Fruit fly (Drosophila melanogaster) whole organism, wandering third instar larva: ENCODE results near the gene CG9733.

ENCODE experiments used
- Abd-B ChIP-seq: fragments of >200 bp; optimal IDR thresholded peaks from 2 replicates; lab custom pipeline; 2017; ENCODE audit warnings: missing biosample characterization, missing genetic modification characterization
- CG32264 ChIP-seq: fragments of 200-800 bp; sonication (Bioruptor generic); optimal IDR thresholded peaks from 2 replicates; lab custom pipeline; 2016; ENCODE audit warnings: missing biosample characterization, missing genetic modification characterization
- CG9705 ChIP-seq: fragments of 200-800 bp; sonication (Bioruptor generic); optimal IDR thresholded peaks from 2 replicates; lab custom pipeline; 2018; ENCODE audit warnings: missing biosample characterization, mild to moderate bottlenecking, missing genetic modification characterization
- CrebA ChIP-seq: fragments of 200-800 bp; sonication (Bioruptor generic); optimal IDR thresholded peaks from 2 replicates; lab custom pipeline; 2016; ENCODE audit warnings: missing biosample characterization, mild to moderate bottlenecking, missing genetic modification characterization, borderline replicate concordance
- Dfd ChIP-seq: fragments of >200 bp; optimal IDR thresholded peaks from 2 replicates; lab custom pipeline; 2017; ENCODE audit warnings: missing biosample characterization, missing genetic modification characterization
- Dif ChIP-seq: fragments of 200-275, 200-300 bp; sonication (Bioruptor generic); optimal IDR thresholded peaks from 2 replicates; lab custom pipeline; 2018; ENCODE audit warnings: missing biosample characterization, missing genetic modification characterization; ENCODE audit not compliant: partially characterized antibody
- GATAd ChIP-seq: sonication (Bioruptor generic); optimal IDR thresholded peaks from 2 replicates; lab custom pipeline; 2016; ENCODE audit warnings: missing biosample characterization, missing genetic modification characterization
- HLH106 ChIP-seq: fragments of 200-800 bp; optimal IDR thresholded peaks from 3 replicates; lab custom pipeline; 2019; ENCODE audit warnings: missing biosample characterization, mild to moderate bottlenecking, missing genetic modification characterization, moderate library complexity
- Hnf4 ChIP-seq: fragments of 200-800 bp; sonication (Bioruptor generic); optimal IDR thresholded peaks from 2 replicates; lab custom pipeline; 2016; ENCODE audit warnings: missing biosample characterization, mild to moderate bottlenecking, missing genetic modification characterization
- Hr78 ChIP-seq: fragments of >200 bp; optimal IDR thresholded peaks from 2 replicates; lab custom pipeline; 2017; ENCODE audit warnings: missing biosample characterization, missing genetic modification characterization
- Hr83 ChIP-seq: fragments of 200-300 bp; sonication (Bioruptor generic); optimal IDR thresholded peaks from 2 replicates; lab custom pipeline; 2016; ENCODE audit warnings: missing biosample characterization, mild to moderate bottlenecking, missing genetic modification characterization, moderate library complexity; ENCODE audit not compliant: poor library complexity, severe bottlenecking
- Jra ChIP-seq: sonication (Bioruptor generic); optimal IDR thresholded peaks from 2 replicates; lab custom pipeline; 2016; ENCODE audit warnings: missing biosample characterization, missing genetic modification characterization
- Mio ChIP-seq: sonication (Bioruptor generic); optimal IDR thresholded peaks from 2 replicates; lab custom pipeline; 2016; ENCODE audit warnings: missing biosample characterization, missing genetic modification characterization
- Myc ChIP-seq: fragments of >200 bp; optimal IDR thresholded peaks from 2 replicates; lab custom pipeline; 2017
- N ChIP-seq: fragments of >200 bp; optimal IDR thresholded peaks from 2 replicates; lab custom pipeline; 2018; ENCODE audit warnings: missing biosample characterization, missing external identifiers, missing genetic modification characterization
- OdsH ChIP-seq: fragments of 200-800 bp; sonication (Bioruptor generic); optimal IDR thresholded peaks from 2 replicates; lab custom pipeline; 2016; ENCODE audit warnings: missing biosample characterization, mild to moderate bottlenecking, missing genetic modification characterization
- Rel ChIP-seq, 2 experiments: fragments of 200-800 bp; sonication (Bioruptor generic) in 1 of 2; optimal IDR thresholded peaks; 2 replicates in 1 of 2; 3 replicates in 1 of 2; lab custom pipeline; 2016 to 2019; ENCODE audit warnings: mild to moderate bottlenecking in 2 of 2, missing biosample characterization in 2 of 2, missing genetic modification characterization in 2 of 2, moderate library complexity in 1 of 2
- Sp1 ChIP-seq: fragments of 200-800 bp; sonication (Bioruptor generic); optimal IDR thresholded peaks from 3 replicates; lab custom pipeline; 2019; ENCODE audit warnings: missing biosample characterization, mild to moderate bottlenecking, missing genetic modification characterization, moderate library complexity
- Vsx2 ChIP-seq: fragments of 200-300, 225-300 bp; sonication (Bioruptor generic); optimal IDR thresholded peaks from 2 replicates; lab custom pipeline; 2018; ENCODE audit warnings: missing biosample characterization, missing genetic modification characterization; ENCODE audit not compliant: partially characterized antibody
- br ChIP-seq: fragments of 200-800 bp; sonication (Bioruptor generic); optimal IDR thresholded peaks from 2 replicates; lab custom pipeline; 2016; ENCODE audit warnings: missing biosample characterization, missing genetic modification characterization
- brk ChIP-seq: fragments of 200-800 bp; sonication (Bioruptor generic); optimal IDR thresholded peaks from 2 replicates; lab custom pipeline; 2016; ENCODE audit warnings: missing biosample characterization, mild to moderate bottlenecking, missing genetic modification characterization
- dl ChIP-seq, 2 experiments: fragments of 175-275, 200-275 bp in 1 of 2; fragments of 200-275 bp in 1 of 2; sonication (Bioruptor generic); optimal IDR thresholded peaks; lab custom pipeline; 2018; ENCODE audit warnings: mild to moderate bottlenecking in 2 of 2, missing biosample characterization in 2 of 2, missing genetic modification characterization in 2 of 2, moderate library complexity in 2 of 2; ENCODE audit not compliant: partially characterized antibody in 2 of 2, insufficient read depth in 1 of 2
- dmrt93B ChIP-seq: fragments of 200-800 bp; sonication (Bioruptor generic); optimal IDR thresholded peaks from 2 replicates; lab custom pipeline; 2018; ENCODE audit warnings: missing biosample characterization, mild to moderate bottlenecking, missing genetic modification characterization
- dsf ChIP-seq: sonication (Bioruptor generic); optimal IDR thresholded peaks from 2 replicates; lab custom pipeline; 2016; ENCODE audit warnings: missing biosample characterization, missing genetic modification characterization, borderline replicate concordance
- ey ChIP-seq: fragments of 200-800 bp; sonication (Bioruptor generic); optimal IDR thresholded peaks from 2 replicates; lab custom pipeline; 2016; ENCODE audit warnings: missing biosample characterization, missing genetic modification characterization
- foxo ChIP-seq, 2 experiments: fragments of 200-800 bp; sonication (Bioruptor generic); optimal IDR thresholded peaks; 2 replicates in 1 of 2; 3 replicates in 1 of 2; lab custom pipeline; 2016 to 2017; ENCODE audit warnings: missing biosample characterization in 2 of 2, missing genetic modification characterization in 2 of 2
- fru ChIP-seq: fragments of 200-800 bp; sonication (Bioruptor generic); optimal IDR thresholded peaks from 3 replicates; lab custom pipeline; 2016; ENCODE audit warnings: missing biosample characterization, mild to moderate bottlenecking, missing genetic modification characterization
- h ChIP-seq: fragments of 200-800 bp; sonication (Bioruptor generic); optimal IDR thresholded peaks from 3 replicates; lab custom pipeline; 2016; ENCODE audit warnings: missing biosample characterization, mild to moderate bottlenecking, missing genetic modification characterization
- jim ChIP-seq: fragments of 175-275, 200-325 bp; sonication (Bioruptor generic); optimal IDR thresholded peaks from 2 replicates; lab custom pipeline; 2016; ENCODE audit warnings: missing biosample characterization, mild to moderate bottlenecking, missing genetic modification characterization
- lola ChIP-seq: fragments of >200 bp; optimal IDR thresholded peaks from 2 replicates; lab custom pipeline; 2017; ENCODE audit warnings: missing biosample characterization, missing genetic modification characterization
- pan ChIP-seq: fragments of >200 bp; optimal IDR thresholded peaks from 2 replicates; lab custom pipeline; 2017
- psq ChIP-seq: fragments of 200-800 bp; sonication (Bioruptor generic); optimal IDR thresholded peaks from 3 replicates; lab custom pipeline; 2017; ENCODE audit warnings: missing biosample characterization, mild to moderate bottlenecking, missing genetic modification characterization, moderate library complexity
- rgr ChIP-seq: fragments of 200-800 bp; sonication (Bioruptor generic); optimal IDR thresholded peaks from 3 replicates; lab custom pipeline; 2016; ENCODE audit warnings: missing biosample characterization, mild to moderate bottlenecking, missing genetic modification characterization
- sage ChIP-seq: fragments of 200-800 bp; sonication (Bioruptor generic); optimal IDR thresholded peaks from 2 replicates; lab custom pipeline; 2016; ENCODE audit warnings: missing biosample characterization, mild to moderate bottlenecking, missing genetic modification characterization
- sv ChIP-seq: fragments of 200-800 bp; sonication (Bioruptor generic); optimal IDR thresholded peaks from 3 replicates; lab custom pipeline; 2016; ENCODE audit warnings: missing biosample characterization, missing genetic modification characterization
- tai ChIP-seq: sonication (Bioruptor generic); optimal IDR thresholded peaks from 2 replicates; lab custom pipeline; 2016; ENCODE audit warnings: missing biosample characterization, missing genetic modification characterization
- usp ChIP-seq: fragments of >200 bp; optimal IDR thresholded peaks from 2 replicates; lab custom pipeline; 2017; ENCODE audit warnings: missing biosample characterization, missing genetic modification characterization
- woc ChIP-seq: sonication (Bioruptor generic); optimal IDR thresholded peaks from 2 replicates; lab custom pipeline; 2016; ENCODE audit warnings: missing biosample characterization, mild to moderate bottlenecking, missing genetic modification characterization

The CG9733 gene

DNA sequence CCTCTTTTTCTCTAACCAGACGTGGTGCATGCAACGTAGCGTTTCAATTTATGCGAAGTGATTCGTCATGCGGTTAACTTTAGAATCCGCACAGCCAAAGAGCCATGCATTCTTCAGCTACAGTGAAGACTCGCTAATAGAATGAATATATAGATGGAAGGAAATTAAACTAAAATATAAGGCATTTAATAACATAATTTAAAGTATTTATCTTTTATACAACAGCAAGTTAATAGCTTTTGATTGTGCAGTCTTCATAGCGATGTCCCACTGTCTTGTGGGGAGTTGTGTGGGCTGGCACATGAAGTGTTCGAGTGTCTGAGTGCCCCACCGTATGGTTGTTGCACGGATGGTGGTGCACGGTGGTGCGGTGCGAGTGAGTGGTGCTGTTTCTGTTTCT, 18.9 kb upstream of the CG9733 start:
- TF ChIP-seq sv (GFP tag; lab: Kevin White, UChicago), result peak; percentile 34
- TF ChIP-seq N, result no peak
- no peak for TF ChIP-seq Hr83 (GFP tag; lab: Kevin White, UChicago)
- TF ChIP-seq lola (GFP tag; lab: Kevin White, UChicago), result no peak
- peak; percentile 92 for TF ChIP-seq HLH106 (tag; lab: Kevin White, UChicago)
- peak; percentile 45 to 91 for TF ChIP-seq foxo (GFP tag; optimal IDR thresholded peaks at IDR 0.05; lab: Kevin White, UChicago)
- no peak for TF ChIP-seq jim (GFP tag; lab: Kevin White, UChicago)
- TF ChIP-seq sage, result peak; percentile 90
- TF ChIP-seq GATAd, result peak; percentile 61
- peak; percentile 80 for TF ChIP-seq woc (GFP tag; lab: Kevin White, UChicago)
- no peak for TF ChIP-seq Vsx2
- peak; percentile 90 for TF ChIP-seq ey
- no peak for TF ChIP-seq pan (lab: Kevin White, UChicago)
- TF ChIP-seq Dfd (GFP tag; lab: Kevin White, UChicago), result no peak
- TF ChIP-seq dsf (GFP tag; lab: Kevin White, UChicago), result peak; percentile 20
- TF ChIP-seq Jra (GFP tag; lab: Kevin White, UChicago), result peak; percentile 76
- TF ChIP-seq usp, result no peak
- TF ChIP-seq CG9705 (GFP tag; lab: Kevin White, UChicago), result peak; percentile 84
- TF ChIP-seq rgr (GFP tag; lab: Kevin White, UChicago), result peak; percentile 92
- TF ChIP-seq Abd-B, result no peak
- peak; percentile 16 for TF ChIP-seq Mio
- peak; percentile 90 for TF ChIP-seq OdsH (GFP tag; lab: Kevin White, UChicago)
- TF ChIP-seq Hr78 (GFP tag; lab: Kevin White, UChicago), result no peak
- no peak for TF ChIP-seq dl (GFP tag; optimal IDR thresholded peaks at IDR 0.05; lab: Kevin White, UChicago; ENCODE audit: insufficient read depth in 1 of 2, partially characterized antibody in 2 of 2)
- peak; percentile 89 for TF ChIP-seq br (GFP tag; lab: Kevin White, UChicago)
- no peak for TF ChIP-seq Dif
- TF ChIP-seq Sp1 (GFP tag; lab: Kevin White, UChicago), result peak; percentile 89
- peak; percentile 82 for TF ChIP-seq CrebA (GFP tag; lab: Kevin White, UChicago)
- peak; percentile 67 for TF ChIP-seq dmrt93B (GFP tag; lab: Kevin White, UChicago)
- peak; percentile 92 for TF ChIP-seq h (GFP tag; lab: Kevin White, UChicago)
- no peak for TF ChIP-seq Rel (GFP tag; optimal IDR thresholded peaks at IDR 0.05; lab: Kevin White, UChicago)
- TF ChIP-seq Rel (tag; optimal IDR thresholded peaks at IDR 0.05; lab: Kevin White, UChicago), result peak; percentile 75
- TF ChIP-seq Myc (lab: Kevin White, UChicago), result no peak
- TF ChIP-seq CG32264 (GFP tag; lab: Kevin White, UChicago), result peak; percentile 76
- peak; percentile 87 for TF ChIP-seq psq (GFP tag; lab: Kevin White, UChicago)
- peak; percentile 91 for TF ChIP-seq brk (GFP tag; lab: Kevin White, UChicago)
- peak; percentile 92 for TF ChIP-seq Hnf4 (GFP tag; lab: Kevin White, UChicago)
- TF ChIP-seq fru (GFP tag; lab: Kevin White, UChicago), result peak; percentile 88
- TF ChIP-seq tai, result peak; percentile 84

DNA sequence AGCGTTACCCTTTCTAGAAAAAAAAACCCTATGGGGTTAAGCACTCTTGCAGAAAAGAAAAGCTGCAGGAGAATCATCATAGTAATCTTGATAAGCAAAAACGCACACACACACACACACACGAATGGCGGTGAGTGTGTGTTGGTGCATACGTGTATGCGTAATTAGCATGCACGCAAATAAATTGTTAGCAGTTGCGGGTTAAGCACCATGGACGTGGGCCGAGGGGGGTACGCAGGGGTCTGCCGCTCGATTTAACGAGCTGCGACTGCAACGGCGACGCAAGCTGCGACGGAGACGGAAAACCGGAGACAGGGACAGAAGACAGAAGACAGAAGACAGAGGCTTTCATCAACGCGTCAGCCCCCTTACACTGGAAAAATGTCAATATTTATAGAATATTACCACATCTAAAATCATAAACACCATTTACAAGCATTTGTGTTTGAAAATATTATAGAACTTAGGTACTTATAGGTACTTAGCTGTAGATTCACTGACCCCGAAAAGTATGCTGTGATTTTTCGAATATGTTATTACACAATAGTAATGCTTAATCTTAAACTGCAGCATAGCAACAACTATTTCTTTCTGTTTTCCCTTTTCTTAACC, 18.3 kb upstream of the CG9733 start:
- no peak for TF ChIP-seq rgr (GFP tag; lab: Kevin White, UChicago)
- TF ChIP-seq Vsx2, result peak; percentile 66
- no peak for TF ChIP-seq sage

dm6 chr3R:30263708-30264107, 17.2 kb upstream of the CG9733 start:
- TF ChIP-seq dl (GFP tag; optimal IDR thresholded peaks at IDR 0.05; lab: Kevin White, UChicago; ENCODE audit: insufficient read depth in 1 of 2, partially characterized antibody in 2 of 2), result no peak
- TF ChIP-seq h (GFP tag; lab: Kevin White, UChicago), result peak; percentile 71
- TF ChIP-seq rgr (GFP tag; lab: Kevin White, UChicago), result peak; percentile 23
- no peak for TF ChIP-seq Hr78 (GFP tag; lab: Kevin White, UChicago)
- no peak for TF ChIP-seq Myc (lab: Kevin White, UChicago)
- no peak for TF ChIP-seq dmrt93B (GFP tag; lab: Kevin White, UChicago)
- peak; percentile 0 for TF ChIP-seq br (GFP tag; lab: Kevin White, UChicago)
- TF ChIP-seq ey, result no peak
- TF ChIP-seq woc (GFP tag; lab: Kevin White, UChicago), result no peak
- no peak for TF ChIP-seq CG32264 (GFP tag; lab: Kevin White, UChicago)
- no peak for TF ChIP-seq Abd-B
- TF ChIP-seq psq (GFP tag; lab: Kevin White, UChicago), result no peak
- no peak for TF ChIP-seq brk (GFP tag; lab: Kevin White, UChicago)
- peak; percentile 40 for TF ChIP-seq fru (GFP tag; lab: Kevin White, UChicago)
- TF ChIP-seq Vsx2, result no peak
- TF ChIP-seq usp, result no peak
- no peak for TF ChIP-seq N
- TF ChIP-seq CrebA (GFP tag; lab: Kevin White, UChicago), result no peak
- peak; percentile 52 for TF ChIP-seq HLH106 (tag; lab: Kevin White, UChicago)
- TF ChIP-seq foxo (GFP tag; optimal IDR thresholded peaks at IDR 0.05; lab: Kevin White, UChicago), result peak in 1 of 2 experiments; percentile 55
- no peak for TF ChIP-seq pan (lab: Kevin White, UChicago)
- TF ChIP-seq lola (GFP tag; lab: Kevin White, UChicago), result no peak
- TF ChIP-seq Dif, result no peak
- peak; percentile 52 for TF ChIP-seq Sp1 (GFP tag; lab: Kevin White, UChicago)
- TF ChIP-seq Mio, result no peak
- TF ChIP-seq CG9705 (GFP tag; lab: Kevin White, UChicago), result no peak
- TF ChIP-seq Hnf4 (GFP tag; lab: Kevin White, UChicago), result peak; percentile 24
- no peak for TF ChIP-seq jim (GFP tag; lab: Kevin White, UChicago)
- no peak for TF ChIP-seq Jra (GFP tag; lab: Kevin White, UChicago)
- no peak for TF ChIP-seq Hr83 (GFP tag; lab: Kevin White, UChicago)
- no peak for TF ChIP-seq Rel (GFP tag; optimal IDR thresholded peaks at IDR 0.05; lab: Kevin White, UChicago)
- TF ChIP-seq Rel (tag; optimal IDR thresholded peaks at IDR 0.05; lab: Kevin White, UChicago), result no peak
- no peak for TF ChIP-seq GATAd
- no peak for TF ChIP-seq dsf (GFP tag; lab: Kevin White, UChicago)
- TF ChIP-seq OdsH (GFP tag; lab: Kevin White, UChicago), result peak; percentile 24
- no peak for TF ChIP-seq sage
- no peak for TF ChIP-seq sv (GFP tag; lab: Kevin White, UChicago)
- TF ChIP-seq Dfd (GFP tag; lab: Kevin White, UChicago), result no peak
